Fruit fly (Drosophila melanogaster) whole organism, embryonic: ENCODE results near the gene tra.

ENCODE experiments used
- CG32772 ChIP-seq: fragments of 200-800 bp; sonication (Bioruptor generic); IDR thresholded peaks from 2 replicates; pipeline ENCODE4 v1.3.6; 2022; ENCODE audit warnings: missing biosample characterization, missing genetic modification characterization
- CG5245 ChIP-seq: fragments of 200-800 bp; sonication (Bioruptor generic); optimal IDR thresholded peaks from 3 replicates; lab custom pipeline; 2016; ENCODE audit warnings: missing biosample characterization, missing genetic modification characterization
- CTCF ChIP-seq: fragments of 200-800 bp; sonication (Bioruptor generic); optimal IDR thresholded peaks from 2 replicates; lab custom pipeline; 2017; ENCODE audit warnings: missing biosample characterization, mild to moderate bottlenecking, missing genetic modification characterization, moderate library complexity
- Dfd ChIP-seq, 2 experiments: fragments of >200 bp; optimal IDR thresholded peaks; 2 replicates each; lab custom pipeline; 2017; ENCODE audit warnings: missing biosample characterization in 2 of 2, missing genetic modification characterization in 2 of 2
- Gug ChIP-seq: fragments of 200-800 bp; sonication (Bioruptor generic); IDR thresholded peaks from 4 replicates; pipeline ENCODE4 v1.3.6; 2022; ENCODE audit warnings: missing biosample characterization, missing genetic modification characterization
- cad ChIP-seq: fragments of >200 bp; optimal IDR thresholded peaks from 2 replicates; lab custom pipeline; 2017; ENCODE audit warnings: missing biosample characterization, missing genetic modification characterization
- croc ChIP-seq: fragments of 200-800 bp; sonication (Bioruptor generic); conservative IDR thresholded peaks from 3 replicates; pipeline ENCODE4 v1.3.6; 2022; ENCODE audit warnings: missing biosample characterization, missing genetic modification characterization
- dimm ChIP-seq: fragments of 200-800 bp; sonication (Bioruptor generic); IDR thresholded peaks from 2 replicates; pipeline ENCODE4 v1.3.6; 2022; ENCODE audit warnings: missing biosample characterization, missing genetic modification characterization
- dmrt11E ChIP-seq: fragments of 200-800 bp; sonication (Bioruptor generic); optimal IDR thresholded peaks from 3 replicates; lab custom pipeline; 2018; ENCODE audit warnings: missing biosample characterization, mild to moderate bottlenecking, missing genetic modification characterization, moderate library complexity
- hkb ChIP-seq, 2 experiments: fragments of 200-800 bp in 1 of 2; fragments of >200 bp in 1 of 2; sonication (Bioruptor generic) in 1 of 2; IDR thresholded peaks in 1 of 2; optimal IDR thresholded peaks in 1 of 2; 2 replicates each; pipeline versions ENCODE4 v1.3.6 to Lab custom; 2017 to 2022; ENCODE audit warnings: missing biosample characterization in 1 of 2, missing genetic modification characterization in 1 of 2
- pita ChIP-seq: fragments of 200-800 bp; sonication (Bioruptor generic); optimal IDR thresholded peaks from 2 replicates; lab custom pipeline; 2017; ENCODE audit warnings: missing biosample characterization, mild to moderate bottlenecking, missing genetic modification characterization

DNA sequence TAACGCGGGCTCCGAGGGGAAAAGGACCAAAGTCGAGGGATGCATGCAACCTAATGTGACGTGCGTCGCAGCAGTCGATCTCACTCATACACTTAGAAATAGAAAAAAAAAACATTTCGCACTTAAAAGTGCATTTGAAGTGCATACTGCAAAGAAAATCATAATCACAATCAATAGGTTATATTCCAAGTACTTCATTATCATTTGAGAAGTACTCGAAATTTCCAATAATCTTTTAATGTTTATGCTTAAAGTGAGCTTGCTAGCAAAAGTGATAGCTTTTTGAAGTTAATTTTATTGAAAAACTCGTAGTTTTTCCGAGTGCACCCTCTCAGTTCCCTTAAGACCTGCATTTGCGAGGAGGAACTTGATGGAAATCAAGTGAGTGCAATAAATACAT lies 43.7 kb upstream of the tra start:
- TF ChIP-seq CG5245 (GFP tag; lab: Kevin White, UChicago) (no peak), CG32772 (no peak), dmrt11E (no peak), Dfd (GFP tag; optimal IDR thresholded peaks at IDR 0.05; lab: Kevin White, UChicago) (no peak), Gug (GFP tag; lab: Robert Waterston, UW) (no peak), pita (no peak), dimm (no peak), hkb (optimal IDR thresholded peaks at IDR 0.05; lab: Kevin White, UChicago) (no peak), hkb (GFP tag; IDR thresholded peaks at IDR 0.05; lab: Robert Waterston, UW) (no peak), croc (GFP tag; lab: Robert Waterston, UW) (no peak), cad (GFP tag; lab: Kevin White, UChicago) (no peak), CTCF (no peak)
